Worm (Caenorhabditis elegans) whole organism, early embryonic: ENCODE results near the gene hog-1.

Experiments
- B0310.2 ChIP-seq: sonication (generic microtip); optimal IDR thresholded peaks from 2 replicates; lab custom pipeline; 2016; ENCODE audit warnings: mild to moderate bottlenecking, missing genetic modification characterization, missing compliant biosample characterization
- F13C5.2 ChIP-seq: sonication (generic microtip); optimal IDR thresholded peaks from 2 replicates; lab custom pipeline; 2017; ENCODE audit warnings: mild to moderate bottlenecking, missing genetic modification characterization, inconsistent platforms, missing compliant biosample characterization
- aly-1 ChIP-seq: sonication (generic microtip); optimal IDR thresholded peaks from 2 replicates; lab custom pipeline; 2016; ENCODE audit warnings: missing genetic modification characterization, missing compliant biosample characterization
- ama-1 ChIP-seq: fragments of 150-350 bp; optimal IDR thresholded peaks from 2 replicates; lab custom pipeline; 2014
- ceh-13 ChIP-seq: fragments of 200-800 bp; sonication (Bioruptor generic); optimal IDR thresholded peaks from 2 replicates; lab custom pipeline; 2018; ENCODE audit warnings: mild to moderate bottlenecking, missing genetic modification characterization, missing compliant biosample characterization
- ets-7 ChIP-seq: sonication (generic microtip); optimal IDR thresholded peaks from 2 replicates; lab custom pipeline; 2016; ENCODE audit warnings: missing genotype, missing genetic modification characterization, missing compliant biosample characterization
- flt-1 ChIP-seq: fragments of 200-800 bp; sonication (Bioruptor generic); IDR thresholded peaks from 2 replicates; pipeline ENCODE4 v1.3.6; 2022; ENCODE audit warnings: missing genetic modification characterization, missing compliant biosample characterization
- hmbx-1 ChIP-seq: sonication (generic microtip); optimal IDR thresholded peaks from 2 replicates; lab custom pipeline; 2016; ENCODE audit warnings: mild to moderate bottlenecking, missing genetic modification characterization, missing compliant biosample characterization
- hmg-4 ChIP-seq: fragments of 200-800 bp; sonication (Bioruptor generic); optimal IDR thresholded peaks from 2 replicates; lab custom pipeline; 2018; ENCODE audit warnings: mild to moderate bottlenecking, missing genetic modification characterization, missing compliant biosample characterization
- hnd-1 ChIP-seq: sonication (generic microtip); optimal IDR thresholded peaks from 2 replicates; lab custom pipeline; 2016; ENCODE audit warnings: missing genetic modification characterization, missing compliant biosample characterization
- pes-1 ChIP-seq: fragments of 200-800 bp; sonication (Bioruptor generic); IDR thresholded peaks from 2 replicates; pipeline ENCODE4 v1.3.6; 2022; ENCODE audit warnings: missing genetic modification reagents, missing genetic modification characterization, missing compliant biosample characterization
- scrt-1 ChIP-seq: fragments of 200-800 bp; sonication (Bioruptor generic); IDR thresholded peaks from 2 replicates; pipeline ENCODE4 v1.3.6; 2022; ENCODE audit warnings: missing genetic modification characterization, missing compliant biosample characterization
- tbx-11 ChIP-seq: fragments of 200-800 bp; sonication (Bioruptor generic); IDR thresholded peaks from 2 replicates; pipeline ENCODE4 v1.3.6; 2022; ENCODE audit warnings: missing genetic modification characterization, missing compliant biosample characterization
- tbx-37 ChIP-seq: fragments of 200-800 bp; sonication (Bioruptor generic); conservative IDR thresholded peaks from 2 replicates; pipeline ENCODE4 v1.3.6; 2022; ENCODE audit warnings: missing genetic modification reagents, missing genetic modification characterization, missing compliant biosample characterization
- tra-4 ChIP-seq: sonication (generic microtip); optimal IDR thresholded peaks from 2 replicates; lab custom pipeline; 2017; ENCODE audit warnings: missing genetic modification characterization, missing compliant biosample characterization

Gene hog-1

ce11 chrX:5802582-5802981 lies 51.5 kb downstream of the hog-1 start:
- TF ChIP-seq ama-1 (lab: Kevin White, UChicago): no peak
- no peak for TF ChIP-seq flt-1 (GFP tag; lab: Robert Waterston, UW)
- TF ChIP-seq tbx-37 (GFP tag; lab: Robert Waterston, UW): no peak
- TF ChIP-seq tbx-11: no peak
- TF ChIP-seq ets-7 (tag; lab: Kevin White, UChicago): no peak
- no peak for TF ChIP-seq aly-1
- TF ChIP-seq scrt-1 (GFP tag; lab: Robert Waterston, UW): no peak
- no peak for TF ChIP-seq hnd-1
- no peak for TF ChIP-seq ceh-13 (GFP tag; lab: Kevin White, UChicago)
- no peak for TF ChIP-seq hmg-4
- TF ChIP-seq hmbx-1 (tag; lab: Kevin White, UChicago): no peak
- TF ChIP-seq F13C5.2 (tag; lab: Kevin White, UChicago): no peak
- no peak for TF ChIP-seq tra-4 (tag; lab: Kevin White, UChicago)
- TF ChIP-seq pes-1 (GFP tag; lab: Robert Waterston, UW): no peak
- TF ChIP-seq B0310.2 (tag; lab: Kevin White, UChicago): no peak
